Worm (Caenorhabditis elegans): ENCODE results near the gene pph-1.

pph-1 gene

DNA sequence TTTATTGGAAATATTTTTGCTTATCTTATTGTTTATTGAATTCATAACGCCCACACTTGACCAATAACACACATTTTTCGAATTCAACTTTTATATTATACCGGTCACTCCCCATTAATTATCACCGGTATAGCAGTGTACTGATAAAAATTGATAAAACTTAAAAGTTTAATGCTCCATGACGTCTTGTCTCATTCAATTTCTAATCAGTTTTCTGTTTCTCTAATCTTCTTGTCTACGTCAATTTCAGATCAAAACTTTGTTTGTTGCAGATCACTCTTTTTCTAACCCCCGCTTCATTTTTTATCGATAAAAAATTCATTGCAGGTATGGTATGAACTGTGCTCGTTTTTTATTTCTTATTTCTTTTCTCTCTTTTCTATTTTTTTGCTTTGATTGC, 8.6 kb upstream of the pph-1 start:
- TF ChIP-seq lsy-2 (tag; optimal IDR thresholded peaks at IDR 0.05) (peak in 1 of 2 experiments; percentile 1), pqm-1 (tag; optimal IDR thresholded peaks at IDR 0.05) (peak; percentile 32), lin-14 (GFP tag; optimal IDR thresholded peaks at IDR 0.05) (peak; percentile 31), grh-1 (GFP tag; IDR thresholded peaks at IDR 0.05) (no peak), fkh-4 (tag; optimal IDR thresholded peaks at IDR 0.05; ENCODE audit: borderline replicate concordance) (no peak), jun-1 (tag; optimal IDR thresholded peaks at IDR 0.05) (peak; percentile 37), lir-3 (tag; optimal IDR thresholded peaks at IDR 0.05; ENCODE audit: poor library complexity) (no peak), mep-1 (tag; optimal IDR thresholded peaks at IDR 0.05) (no peak), lin-35 (GFP tag; optimal IDR thresholded peaks at IDR 0.05) (peak in 1 of 2 experiments; percentile 38), nhr-12 (tag; optimal IDR thresholded peaks at IDR 0.05) (no peak), efl-1 (optimal IDR thresholded peaks at IDR 0.05) (no peak), efl-1 (GFP tag; optimal IDR thresholded peaks at IDR 0.05 in 1 of 2) (peak in 1 of 2 experiments; percentile 30), nhr-20 (tag; optimal IDR thresholded peaks at IDR 0.05) (peak; percentile 45), efl-3 (GFP tag; optimal IDR thresholded peaks at IDR 0.05) (no peak), elt-2 (tag; optimal IDR thresholded peaks at IDR 0.05) (peak; percentile 99), tlp-1 (tag; optimal IDR thresholded peaks at IDR 0.05) (peak; percentile 43), nhr-71 (tag; optimal IDR thresholded peaks at IDR 0.05) (peak; percentile 47)

DNA sequence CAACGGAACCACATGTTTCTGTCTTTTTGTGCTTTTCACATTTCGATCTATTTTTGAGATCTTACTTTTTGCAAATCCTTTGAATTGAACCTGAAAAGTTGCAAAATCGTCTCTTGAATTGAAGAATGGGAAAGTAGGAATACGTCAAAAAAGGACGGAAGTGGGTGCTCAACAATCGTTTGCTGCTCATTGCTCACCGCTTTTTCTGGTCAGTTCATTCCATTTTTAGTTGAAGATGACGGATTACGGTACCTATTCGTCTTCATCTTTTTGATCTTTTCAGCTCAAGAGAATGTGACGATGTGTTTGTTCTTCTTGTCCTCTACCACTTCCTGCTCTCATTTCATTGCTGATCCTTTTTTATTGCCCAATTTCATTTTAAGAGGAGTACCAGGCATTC, 7.2 kb upstream of the pph-1 start, which contains the start of gene C05A2.4:
TSS of gene C05A2.4 (plus strand) at position 301 of the 400 bp plus-strand sequence.
- TF ChIP-seq nhr-85 (tag) (no peak), nhr-76 (tag; optimal IDR thresholded peaks at IDR 0.05) (no peak), fkh-10 (GFP tag; optimal IDR thresholded peaks at IDR 0.05) (no peak), lin-35 (GFP tag; optimal IDR thresholded peaks at IDR 0.05) (no peak), nhr-90 (tag; optimal IDR thresholded peaks at IDR 0.05; ENCODE audit: poor library complexity) (no peak), irx-1 (tag; optimal IDR thresholded peaks at IDR 0.05) (no peak), jun-1 (tag; optimal IDR thresholded peaks at IDR 0.05) (no peak), zag-1 (tag; optimal IDR thresholded peaks at IDR 0.05) (no peak), nhr-12 (tag; optimal IDR thresholded peaks at IDR 0.05) (no peak), lin-14 (GFP tag; optimal IDR thresholded peaks at IDR 0.05) (no peak), nhr-11 (tag; optimal IDR thresholded peaks at IDR 0.05) (no peak), swsn-7 (tag; optimal IDR thresholded peaks at IDR 0.05) (no peak), C16A3.4 (tag; optimal IDR thresholded peaks at IDR 0.05) (no peak), unc-98 (GFP tag; IDR thresholded peaks at IDR 0.05) (no peak), dsc-1 (tag; optimal IDR thresholded peaks at IDR 0.05) (no peak), ceh-90 (tag; optimal IDR thresholded peaks at IDR 0.05) (no peak), nhr-77 (tag; optimal IDR thresholded peaks at IDR 0.05) (no peak)

DNA sequence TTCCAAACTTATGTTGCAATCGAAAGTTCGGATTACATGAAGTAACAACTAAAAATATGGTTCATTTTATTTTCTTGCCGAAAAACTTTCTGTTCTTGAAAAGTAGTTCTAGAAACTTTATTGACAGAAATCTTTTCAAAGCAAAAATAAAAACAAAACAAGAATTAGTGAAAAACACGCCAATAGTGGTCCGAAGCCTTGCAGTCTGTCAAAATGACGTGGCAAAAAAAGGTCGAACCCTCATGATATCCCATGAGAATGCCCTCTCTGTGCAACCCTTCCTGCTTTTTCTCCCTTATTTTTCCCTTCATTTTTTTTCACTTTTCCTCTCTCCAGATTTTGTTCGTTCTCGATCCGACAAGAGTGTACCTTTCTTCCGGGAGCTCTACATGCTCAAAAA, 3.2 kb upstream of the pph-1 start:
- TF ChIP-seq nhr-12 (tag; optimal IDR thresholded peaks at IDR 0.05), result no peak
- TF ChIP-seq snpc-4 (tag; optimal IDR thresholded peaks at IDR 0.05), result no peak
- no peak for TF ChIP-seq nhr-77 (tag; optimal IDR thresholded peaks at IDR 0.05)
- no peak for TF ChIP-seq swsn-7 (tag; optimal IDR thresholded peaks at IDR 0.05)

DNA sequence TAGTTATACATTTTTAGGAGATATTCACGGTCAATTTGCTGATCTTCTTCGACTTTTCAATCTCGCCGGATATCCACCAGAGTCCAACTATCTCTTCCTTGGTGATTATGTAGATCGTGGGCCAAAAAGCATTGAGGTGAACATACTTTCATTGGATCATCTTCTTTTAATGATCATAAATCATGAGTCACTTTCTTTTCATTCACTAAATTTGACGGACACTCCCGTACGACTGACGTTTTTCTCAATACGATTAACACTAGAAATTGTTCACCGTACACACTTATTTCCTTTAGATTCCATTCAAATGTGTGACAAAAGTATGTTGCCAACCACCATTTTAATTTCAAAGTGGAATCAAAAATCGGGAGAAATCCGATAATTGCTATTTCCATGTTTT, 561 bp downstream of the pph-1 start:
- no peak for TF ChIP-seq mdl-1 (tag; optimal IDR thresholded peaks at IDR 0.05)
- TF ChIP-seq mab-9 (GFP tag; IDR thresholded peaks at IDR 0.05), result no peak
- TF ChIP-seq nhr-20 (tag; optimal IDR thresholded peaks at IDR 0.05), result no peak
- TF ChIP-seq fos-1 (tag; optimal IDR thresholded peaks at IDR 0.05), result no peak
- no peak for TF ChIP-seq lin-39 (tag; optimal IDR thresholded peaks at IDR 0.05)
- no peak for TF ChIP-seq C04F5.9 (tag; optimal IDR thresholded peaks at IDR 0.05)
- no peak for TF ChIP-seq lin-15B (tag; optimal IDR thresholded peaks at IDR 0.05)
- TF ChIP-seq blmp-1 (tag; optimal IDR thresholded peaks at IDR 0.05), result peak; percentile 91
- no peak for TF ChIP-seq nhr-71 (tag; optimal IDR thresholded peaks at IDR 0.05)
- no peak for TF ChIP-seq nhr-19 (GFP tag; conservative IDR thresholded peaks at IDR 0.05)
- no peak for TF ChIP-seq ceh-8 (GFP tag; optimal IDR thresholded peaks at IDR 0.05)
- TF ChIP-seq unc-130 (tag; optimal IDR thresholded peaks at IDR 0.05), result no peak
- no peak for TF ChIP-seq grh-1 (GFP tag; IDR thresholded peaks at IDR 0.05)
- no peak for TF ChIP-seq mef-2 (tag; optimal IDR thresholded peaks at IDR 0.05)
- TF ChIP-seq nhr-47 (tag; optimal IDR thresholded peaks at IDR 0.05), result no peak
- TF ChIP-seq aly-2 (tag; optimal IDR thresholded peaks at IDR 0.05), result no peak
- TF ChIP-seq unc-62 (GFP tag; optimal IDR thresholded peaks at IDR 0.05), result no peak
- peak; percentile 18 for TF ChIP-seq lin-14 (GFP tag; optimal IDR thresholded peaks at IDR 0.05)
- TF ChIP-seq zag-1 (tag; optimal IDR thresholded peaks at IDR 0.05), result no peak
- TF ChIP-seq lin-35 (GFP tag; optimal IDR thresholded peaks at IDR 0.05), result no peak
- TF ChIP-seq xbp-1 (tag; optimal IDR thresholded peaks at IDR 0.05), result no peak
- TF ChIP-seq nhr-85 (tag), result peak; percentile 60
- TF ChIP-seq Y116A8C.19 (tag; optimal IDR thresholded peaks at IDR 0.05; ENCODE audit: borderline replicate concordance), result no peak
- no peak for TF ChIP-seq hpl-2 (GFP tag; optimal IDR thresholded peaks at IDR 0.05)
- TF ChIP-seq fkh-10 (GFP tag; optimal IDR thresholded peaks at IDR 0.05), result no peak

All from whole organism, L1 larva.